Fruit fly (Drosophila melanogaster) whole organism, embryonic: Measurements from ENCODE around the gene CG32564.

Source experiments
- Awh ChIP-seq: fragments of 200-800 bp; sonication (Bioruptor generic); IDR thresholded peaks from 2 replicates; pipeline ENCODE4, ENCODE4 v1.3.6; 2022; ENCODE audit warnings: missing biosample characterization, missing genetic modification characterization
- CG10366 ChIP-seq: fragments of 200-800 bp; sonication (Bioruptor generic); IDR thresholded peaks from 2 replicates; pipeline ENCODE4 v1.3.6; 2022; ENCODE audit warnings: missing biosample characterization, missing genetic modification characterization
- CG12659 ChIP-seq: fragments of 200-800 bp; sonication (Bioruptor generic); optimal IDR thresholded peaks from 3 replicates; lab custom pipeline; 2017; ENCODE audit warnings: mild to moderate bottlenecking, missing biosample characterization, missing genetic modification reagents, missing genetic modification characterization
- CG13894 ChIP-seq: fragments of 200-800 bp; sonication (Bioruptor generic); optimal IDR thresholded peaks from 3 replicates; lab custom pipeline; 2018; ENCODE audit warnings: missing biosample characterization, mild to moderate bottlenecking, missing genetic modification characterization, moderate library complexity
- CG15269 ChIP-seq: fragments of 200-800 bp; sonication (Bioruptor generic); optimal IDR thresholded peaks from 2 replicates; lab custom pipeline; 2018; ENCODE audit warnings: missing biosample characterization, mild to moderate bottlenecking, missing genetic modification characterization, moderate library complexity
- CG1602 ChIP-seq: fragments of 200-800 bp; sonication (Bioruptor generic); optimal IDR thresholded peaks from 3 replicates; lab custom pipeline; 2016; ENCODE audit warnings: missing biosample characterization, missing genetic modification characterization
- CG16779 ChIP-seq: fragments of 200-800 bp; sonication (Bioruptor generic); IDR thresholded peaks from 2 replicates; pipeline ENCODE4 v1.3.6; 2022; ENCODE audit warnings: missing biosample characterization, missing genetic modification characterization
- CG18599 ChIP-seq: fragments of 200-800 bp; sonication (Bioruptor generic); optimal IDR thresholded peaks from 3 replicates; lab custom pipeline; 2017; ENCODE audit warnings: missing biosample characterization, missing genetic modification characterization, mild to moderate bottlenecking, moderate library complexity, missing genetic modification reagents
- CG2120 ChIP-seq: fragments of 200-800 bp; sonication (Bioruptor generic); optimal IDR thresholded peaks from 3 replicates; lab custom pipeline; 2016; ENCODE audit warnings: missing biosample characterization, missing genetic modification characterization
- CG3847 ChIP-seq: fragments of 200-800 bp; sonication (Bioruptor generic); IDR thresholded peaks from 2 replicates; pipeline ENCODE4 v1.3.6; 2022; ENCODE audit warnings: missing biosample characterization, missing genetic modification characterization
- CG6175 ChIP-seq: fragments of 200-800 bp; sonication (Bioruptor generic); IDR thresholded peaks from 3 replicates; pipeline ENCODE4 v1.3.6; 2022; ENCODE audit warnings: missing biosample characterization, missing genetic modification characterization
- CG7556 ChIP-seq: fragments of 200-800 bp; sonication (Bioruptor generic); optimal IDR thresholded peaks from 2 replicates; lab custom pipeline; 2017; ENCODE audit warnings: missing biosample characterization, mild to moderate bottlenecking, missing genetic modification characterization
- CG7745 ChIP-seq: fragments of 200-800 bp; sonication (Bioruptor generic); optimal IDR thresholded peaks from 2 replicates; lab custom pipeline; 2018; ENCODE audit warnings: missing biosample characterization, mild to moderate bottlenecking, missing genetic modification characterization, moderate library complexity
- CG7839 ChIP-seq: fragments of 200-800 bp; sonication (Bioruptor generic); optimal IDR thresholded peaks from 3 replicates; lab custom pipeline; 2018; ENCODE audit warnings: missing biosample characterization, mild to moderate bottlenecking, missing genetic modification characterization, moderate library complexity
- Chrac-16 ChIP-seq: fragments of 200-800 bp; sonication (Bioruptor generic); optimal IDR thresholded peaks from 3 replicates; lab custom pipeline; 2016; ENCODE audit warnings: missing biosample characterization, missing genetic modification characterization
- CoRest ChIP-seq: fragments of 200-800 bp; sonication (Bioruptor generic); optimal IDR thresholded peaks from 3 replicates; lab custom pipeline; 2018; ENCODE audit warnings: missing biosample characterization, mild to moderate bottlenecking, missing genetic modification characterization, moderate library complexity
- CrebB ChIP-seq: fragments of 200-800 bp; sonication (Bioruptor generic); optimal IDR thresholded peaks from 3 replicates; lab custom pipeline; 2018; ENCODE audit warnings: missing biosample characterization, mild to moderate bottlenecking, missing genetic modification characterization
- Dfd ChIP-seq, 2 experiments: fragments of >200 bp; optimal IDR thresholded peaks; 2 replicates each; lab custom pipeline; 2017; ENCODE audit warnings: missing biosample characterization in 2 of 2, missing genetic modification characterization in 2 of 2
- Ets65A ChIP-seq: fragments of 200-800 bp; sonication (Bioruptor generic); peaks from one replicate; lab custom pipeline; 2016; ENCODE audit warnings: missing biosample characterization, missing genetic modification characterization
- Gug ChIP-seq: fragments of 200-800 bp; sonication (Bioruptor generic); IDR thresholded peaks from 4 replicates; pipeline ENCODE4 v1.3.6; 2022; ENCODE audit warnings: missing biosample characterization, missing genetic modification characterization
- Hmx ChIP-seq: fragments of 200-800 bp; sonication (Bioruptor generic); optimal IDR thresholded peaks from 2 replicates; lab custom pipeline; 2016; ENCODE audit warnings: missing biosample characterization, missing genetic modification characterization
- Med ChIP-seq: fragments of 200-800 bp; sonication (Bioruptor generic); peaks from one replicate; lab custom pipeline; 2016; ENCODE audit warnings: missing biosample characterization, missing genetic modification characterization, mild to moderate bottlenecking, inconsistent platforms, moderate library complexity
- Oli ChIP-seq: fragments of 200-800 bp; sonication (Bioruptor generic); optimal IDR thresholded peaks from 2 replicates; lab custom pipeline; 2018; ENCODE audit warnings: missing biosample characterization, mild to moderate bottlenecking, missing genetic modification characterization, moderate library complexity
- Pdp1 ChIP-seq, 2 experiments: fragments of 200-800 bp; sonication (Bioruptor generic); optimal IDR thresholded peaks; 3 replicates each; lab custom pipeline; 2016; ENCODE audit warnings: missing biosample characterization in 2 of 2, missing genetic modification characterization in 2 of 2, mild to moderate bottlenecking in 1 of 2, moderate library complexity in 1 of 2
- TFAM ChIP-seq: fragments of 200-800 bp; sonication (Bioruptor generic); optimal IDR thresholded peaks from 2 replicates; lab custom pipeline; 2017; ENCODE audit warnings: missing biosample characterization, missing genetic modification characterization, inconsistent platforms
- al ChIP-seq: fragments of 200-800 bp; sonication (Bioruptor generic); IDR thresholded peaks from 2 replicates; pipeline ENCODE4 v1.3.6; 2022; ENCODE audit warnings: missing biosample characterization, missing genetic modification characterization
- chinmo ChIP-seq: fragments of 200-800 bp; sonication (Bioruptor generic); IDR thresholded peaks from 4 replicates; pipeline ENCODE4 v1.3.6; 2022; ENCODE audit warnings: missing biosample characterization, missing genetic modification characterization; ENCODE audit not compliant: partially characterized antibody
- corto ChIP-seq: fragments of 200-800 bp; sonication (Bioruptor generic); optimal IDR thresholded peaks from 2 replicates; lab custom pipeline; 2016; ENCODE audit warnings: missing biosample characterization, mild to moderate bottlenecking, missing genetic modification characterization, moderate library complexity
- crp ChIP-seq, 2 experiments: fragments of 200-800 bp; sonication (Bioruptor generic); optimal IDR thresholded peaks; 2 replicates in 1 of 2; 3 replicates in 1 of 2; lab custom pipeline; 2017; ENCODE audit warnings: missing biosample characterization in 2 of 2, missing genetic modification characterization in 2 of 2, mild to moderate bottlenecking in 1 of 2, moderate library complexity in 1 of 2
- dimm ChIP-seq: fragments of 200-800 bp; sonication (Bioruptor generic); IDR thresholded peaks from 2 replicates; pipeline ENCODE4 v1.3.6; 2022; ENCODE audit warnings: missing biosample characterization, missing genetic modification characterization
- dm ChIP-seq: fragments of 200-800 bp; sonication (Bioruptor generic); optimal IDR thresholded peaks from 3 replicates; lab custom pipeline; 2016; ENCODE audit warnings: missing biosample characterization, missing genetic modification characterization
- ftz-f1 ChIP-seq: fragments of 200-800 bp; sonication (Bioruptor generic); optimal IDR thresholded peaks from 2 replicates; lab custom pipeline; 2016; ENCODE audit warnings: missing biosample characterization, missing genetic modification characterization
- gem ChIP-seq: fragments of 200-800 bp; sonication (Bioruptor generic); optimal IDR thresholded peaks from 2 replicates; lab custom pipeline; 2019; ENCODE audit warnings: missing biosample characterization, mild to moderate bottlenecking, missing genetic modification characterization, moderate library complexity
- grau ChIP-seq: fragments of 200-800 bp; optimal IDR thresholded peaks from 3 replicates; lab custom pipeline; 2019; ENCODE audit warnings: missing biosample characterization, mild to moderate bottlenecking, missing genetic modification characterization, moderate library complexity
- gt ChIP-seq: fragments of 200-800 bp; sonication (Bioruptor generic); IDR thresholded peaks from 2 replicates; pipeline ENCODE4 v1.3.6; 2022; ENCODE audit warnings: missing biosample characterization, missing genetic modification characterization
- ind ChIP-seq: fragments of 200-800 bp; sonication (Bioruptor generic); optimal IDR thresholded peaks from 3 replicates; lab custom pipeline; 2016; ENCODE audit warnings: missing biosample characterization, missing genetic modification characterization
- lilli ChIP-seq: fragments of 200-800 bp; sonication (Bioruptor generic); optimal IDR thresholded peaks from 3 replicates; lab custom pipeline; 2016; ENCODE audit warnings: missing biosample characterization, missing genetic modification characterization
- nerfin-2 ChIP-seq: fragments of 200-800 bp; sonication (Bioruptor generic); IDR thresholded peaks from 2 replicates; pipeline ENCODE4 v1.3.6; 2022; ENCODE audit warnings: missing biosample characterization, missing genetic modification characterization; ENCODE audit not compliant: partially characterized antibody
- nmo ChIP-seq: fragments of 200-800 bp; sonication (Bioruptor generic); optimal IDR thresholded peaks from 2 replicates; lab custom pipeline; 2018; ENCODE audit warnings: missing biosample characterization, mild to moderate bottlenecking, missing genetic modification characterization, moderate library complexity
- onecut ChIP-seq: fragments of 200-800 bp; sonication (Bioruptor generic); IDR thresholded peaks from 2 replicates; pipeline ENCODE4 v1.3.6; 2022; ENCODE audit warnings: missing biosample characterization, missing genetic modification characterization
- repo ChIP-seq: fragments of 200-800 bp; sonication (Bioruptor generic); optimal IDR thresholded peaks from 2 replicates; lab custom pipeline; 2016; ENCODE audit warnings: missing biosample characterization, missing genetic modification characterization
- row ChIP-seq: fragments of 200-800 bp; sonication (Bioruptor generic); IDR thresholded peaks from 3 replicates; pipeline ENCODE4 v1.3.6; 2022; ENCODE audit warnings: missing biosample characterization, missing genetic modification characterization
- seq ChIP-seq: fragments of 200-800 bp; sonication (Bioruptor generic); IDR thresholded peaks from 2 replicates; pipeline ENCODE4 v1.3.6; 2022; ENCODE audit warnings: missing biosample characterization, missing genetic modification characterization
- slou ChIP-seq: fragments of 200-800 bp; sonication (Bioruptor generic); optimal IDR thresholded peaks from 3 replicates; lab custom pipeline; 2016; ENCODE audit warnings: missing biosample characterization, missing genetic modification characterization
- stwl ChIP-seq: fragments of 200-800 bp; sonication (Bioruptor generic); optimal IDR thresholded peaks from 3 replicates; lab custom pipeline; 2018; ENCODE audit warnings: missing biosample characterization, mild to moderate bottlenecking, missing genetic modification characterization, moderate library complexity
- tup ChIP-seq: fragments of 200-800 bp; sonication (Bioruptor generic); optimal IDR thresholded peaks from 2 replicates; lab custom pipeline; 2016; ENCODE audit warnings: missing biosample characterization, mild to moderate bottlenecking, missing genetic modification characterization, moderate library complexity
- unpg ChIP-seq: fragments of 200-800 bp; sonication (Bioruptor generic); optimal IDR thresholded peaks from 3 replicates; lab custom pipeline; 2018; ENCODE audit warnings: missing biosample characterization, mild to moderate bottlenecking, missing genetic modification characterization, moderate library complexity

Gene CG32564

dm6 chrX:17223715-17224114 is 17.5 kb downstream of the CG32564 start, which contains the start of gene CG34327:
Gene CG34327, minus strand, starts transcription at chrX:17223815.
- TF ChIP-seq tup (GFP tag; lab: Kevin White, UChicago) (no peak), CG18599 (GFP tag; lab: Kevin White, UChicago) (no peak), TFAM (GFP tag; lab: Kevin White, UChicago) (no peak), Dfd (GFP tag; optimal IDR thresholded peaks at IDR 0.05; lab: Kevin White, UChicago) (no peak), dimm (no peak), stwl (tag; lab: Kevin White, UChicago) (no peak), al (GFP tag; lab: Robert Waterston, UW) (no peak), ftz-f1 (GFP tag; lab: Kevin White, UChicago) (no peak), CG7556 (no peak), Gug (GFP tag; lab: Robert Waterston, UW) (no peak), gt (no peak), lilli (GFP tag; lab: Kevin White, UChicago) (no peak)

dm6 chrX:17225972-17226680 is 19.9 kb downstream of the CG32564 start:
- TF ChIP-seq Ets65A (GFP tag; lab: Kevin White, UChicago) (peak; percentile 72), slou (GFP tag; lab: Kevin White, UChicago) (no peak), chinmo (GFP tag; lab: Robert Waterston, UW) (peak; percentile 54; the same call in 1 of the 4 replicates), CG13894 (tag; lab: Kevin White, UChicago) (peak; percentile 29), Awh (GFP tag; lab: Robert Waterston, UW) (peak; percentile 75; the same call in 1 of the 2 replicates), Chrac-16 (GFP tag; lab: Kevin White, UChicago) (no peak), onecut (peak; percentile 34; the same call in 1 of the 2 replicates), Med (peak; percentile 56), nmo (GFP tag; lab: Kevin White, UChicago) (no peak), CG6175 (peak; percentile 26; the same call in 1 of the 3 replicates)

DNA sequence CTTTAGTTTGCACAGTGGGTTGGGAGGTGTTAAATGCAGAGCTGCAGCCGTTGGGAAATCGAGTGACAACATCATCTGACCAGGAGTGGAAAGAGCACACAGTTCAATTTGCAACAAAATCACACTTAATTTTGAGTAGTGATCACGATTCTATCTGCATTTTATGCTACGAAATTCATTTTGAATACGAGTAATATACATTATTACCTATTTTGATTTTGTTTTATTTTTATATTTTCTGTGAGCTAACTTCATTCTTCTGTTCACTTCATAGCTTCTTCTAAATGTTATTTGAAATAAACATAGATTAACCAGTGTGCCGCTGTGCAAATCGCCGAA is 20.4 kb downstream of the CG32564 start, which contains the start of gene CG10598:
TSS of gene CG10598 (minus strand) at position 187 of the 339 bp plus-strand sequence.
- peak; percentile 52 for TF ChIP-seq CG15269 (tag; lab: Kevin White, UChicago)
- peak in 1 of 2 experiments; percentile 1 for TF ChIP-seq Pdp1 (GFP tag; optimal IDR thresholded peaks at IDR 0.05; lab: Kevin White, UChicago)
- TF ChIP-seq CG10366: no peak
- TF ChIP-seq corto: no peak
- TF ChIP-seq crp (GFP tag; optimal IDR thresholded peaks at IDR 0.05; lab: Kevin White, UChicago): no peak
- no peak for TF ChIP-seq Hmx (GFP tag; lab: Kevin White, UChicago)
- no peak for TF ChIP-seq TFAM (GFP tag; lab: Kevin White, UChicago)
- peak; percentile 47 for TF ChIP-seq grau
- peak; percentile 18 for TF ChIP-seq ind (GFP tag; lab: Kevin White, UChicago)
- TF ChIP-seq CG7745 (tag; lab: Kevin White, UChicago): no peak
- TF ChIP-seq dm: no peak
- TF ChIP-seq CG2120 (GFP tag; lab: Kevin White, UChicago): peak; percentile 29
- TF ChIP-seq seq (GFP tag; lab: Robert Waterston, UW): peak; percentile 41; the same call in 1 of the 2 replicates
- peak; percentile 49 for TF ChIP-seq gem
- no peak for TF ChIP-seq CG16779 (GFP tag; lab: Robert Waterston, UW)
- no peak for TF ChIP-seq CG3847 (GFP tag; lab: Robert Waterston, UW)
- TF ChIP-seq unpg (GFP tag; lab: Kevin White, UChicago): peak; percentile 10
- no peak for TF ChIP-seq nerfin-2 (GFP tag; lab: Robert Waterston, UW)
- TF ChIP-seq CG7839 (tag; lab: Kevin White, UChicago): peak; percentile 37
- TF ChIP-seq CrebB: no peak
- peak; percentile 11 for TF ChIP-seq CG12659 (GFP tag; lab: Kevin White, UChicago)
- no peak for TF ChIP-seq repo (GFP tag; lab: Kevin White, UChicago)
- no peak for TF ChIP-seq CG1602 (GFP tag; lab: Kevin White, UChicago)
- TF ChIP-seq Oli (tag; lab: Kevin White, UChicago): peak; percentile 8
- TF ChIP-seq row: 0 out of 3 replicates have a peak, but pooled peaks have one; percentile 32
- peak; percentile 24 for TF ChIP-seq CoRest
